Fruit fly (Drosophila melanogaster) whole organism, embryonic: ENCODE data around the gene Wdr33.

Source experiments
- Aef1 ChIP-seq: fragments of 200-800 bp; sonication (Bioruptor generic); IDR thresholded peaks from 3 replicates; pipeline ENCODE4 v1.3.6; 2022; ENCODE audit warnings: missing biosample characterization, missing genetic modification characterization
- Atf3 ChIP-seq: fragments of 200-800 bp; sonication (Bioruptor generic); optimal IDR thresholded peaks from 3 replicates; lab custom pipeline; 2016; ENCODE audit warnings: missing biosample characterization, missing genetic modification characterization
- B-H2 ChIP-seq: fragments of 200-800 bp; sonication (Bioruptor generic); optimal IDR thresholded peaks from 2 replicates; lab custom pipeline; 2018; ENCODE audit warnings: missing biosample characterization, mild to moderate bottlenecking, missing genetic modification characterization
- Blimp-1 ChIP-seq: fragments of 200-800 bp; sonication (Bioruptor generic); optimal IDR thresholded peaks from 3 replicates; lab custom pipeline; 2018; ENCODE audit warnings: missing biosample characterization, missing genetic modification characterization, mild to moderate bottlenecking, moderate library complexity, missing genetic modification reagents
- CG10267 ChIP-seq: fragments of 200-800 bp; sonication (Bioruptor generic); optimal IDR thresholded peaks from 2 replicates; lab custom pipeline; 2018; ENCODE audit warnings: missing biosample characterization, mild to moderate bottlenecking, missing genetic modification characterization, moderate library complexity
- CG13123 ChIP-seq: fragments of 200-800 bp; sonication (Bioruptor generic); optimal IDR thresholded peaks from 2 replicates; lab custom pipeline; 2016; ENCODE audit warnings: missing biosample characterization, missing genetic modification characterization
- CG1529 ChIP-seq: fragments of 200-800 bp; sonication (Bioruptor generic); optimal IDR thresholded peaks from 3 replicates; lab custom pipeline; 2018; ENCODE audit warnings: missing biosample characterization, missing genetic modification characterization
- CG16863 ChIP-seq: fragments of 200-800 bp; sonication (Bioruptor generic); optimal IDR thresholded peaks from 3 replicates; lab custom pipeline; 2016; ENCODE audit warnings: missing biosample characterization, missing genetic modification characterization
- CG17186 ChIP-seq: fragments of 200-800 bp; sonication (Bioruptor generic); optimal IDR thresholded peaks from 3 replicates; lab custom pipeline; 2017; ENCODE audit warnings: missing biosample characterization, missing genetic modification reagents, missing genetic modification characterization
- CG17359 ChIP-seq: fragments of 200-800 bp; sonication (Bioruptor generic); optimal IDR thresholded peaks from 3 replicates; lab custom pipeline; 2018; ENCODE audit warnings: missing biosample characterization, mild to moderate bottlenecking, missing genetic modification characterization, moderate library complexity
- CG17385 ChIP-seq: fragments of 200-800 bp; sonication (Bioruptor generic); optimal IDR thresholded peaks from 3 replicates; lab custom pipeline; 2018; ENCODE audit warnings: missing biosample characterization, mild to moderate bottlenecking, missing genetic modification characterization
- CG3163 ChIP-seq: fragments of 200-800 bp; sonication (Bioruptor generic); optimal IDR thresholded peaks from 3 replicates; lab custom pipeline; 2016; ENCODE audit warnings: missing biosample characterization, missing genetic modification characterization
- CG4360 ChIP-seq: fragments of 200-800 bp; sonication (Bioruptor generic); IDR thresholded peaks from 2 replicates; pipeline ENCODE4 v1.3.6; 2022; ENCODE audit warnings: missing biosample characterization, missing genetic modification characterization
- CG7271 ChIP-seq: fragments of 200-800 bp; sonication (Bioruptor generic); optimal IDR thresholded peaks from 2 replicates; lab custom pipeline; 2018; ENCODE audit warnings: missing biosample characterization, mild to moderate bottlenecking, missing genetic modification characterization, moderate library complexity
- CG7357 ChIP-seq: fragments of 200-800 bp; sonication (Bioruptor generic); IDR thresholded peaks from 3 replicates; pipeline ENCODE4 v1.3.6; 2022; ENCODE audit warnings: missing biosample characterization, missing genetic modification characterization
- CG8478 ChIP-seq: fragments of >200 bp; optimal IDR thresholded peaks from 2 replicates; lab custom pipeline; 2018
- Camta ChIP-seq: fragments of 200-800 bp; sonication (Bioruptor generic); optimal IDR thresholded peaks from 2 replicates; lab custom pipeline; 2016; ENCODE audit warnings: missing biosample characterization, missing genetic modification characterization
- Ets65A ChIP-seq: fragments of 200-800 bp; sonication (Bioruptor generic); peaks from one replicate; lab custom pipeline; 2016; ENCODE audit warnings: missing biosample characterization, missing genetic modification characterization
- HHEX ChIP-seq: fragments of 200-800 bp; sonication (Bioruptor generic); optimal IDR thresholded peaks from 3 replicates; lab custom pipeline; 2017; ENCODE audit warnings: missing biosample characterization, mild to moderate bottlenecking, missing genetic modification characterization, missing genetic modification reagents
- HLH3B ChIP-seq: fragments of 200-800 bp; sonication (Bioruptor generic); IDR thresholded peaks from 2 replicates; pipeline ENCODE4 v1.3.6; 2022; ENCODE audit warnings: missing biosample characterization, missing genetic modification characterization
- HmgD ChIP-seq: fragments of 200-800 bp; sonication (Bioruptor generic); optimal IDR thresholded peaks from 3 replicates; lab custom pipeline; 2016; ENCODE audit warnings: missing biosample characterization, missing genetic modification characterization
- Hmx ChIP-seq: fragments of 200-800 bp; sonication (Bioruptor generic); optimal IDR thresholded peaks from 2 replicates; lab custom pipeline; 2016; ENCODE audit warnings: missing biosample characterization, missing genetic modification characterization
- Hr78 ChIP-seq, 2 experiments: fragments of 200-800 bp in 1 of 2; fragments of >200 bp in 1 of 2; sonication (Bioruptor generic) in 1 of 2; optimal IDR thresholded peaks; 2 replicates each; lab custom pipeline; 2017 to 2019; ENCODE audit warnings: missing biosample characterization in 2 of 2, missing genetic modification characterization in 2 of 2, mild to moderate bottlenecking in 1 of 2, moderate library complexity in 1 of 2
- MTF-1 ChIP-seq: fragments of 200-800 bp; sonication (Bioruptor generic); optimal IDR thresholded peaks from 2 replicates; lab custom pipeline; 2018; ENCODE audit warnings: missing biosample characterization, mild to moderate bottlenecking, missing genetic modification characterization, borderline replicate concordance
- Mes4 ChIP-seq: fragments of 200-800 bp; sonication (Bioruptor generic); optimal IDR thresholded peaks from 2 replicates; lab custom pipeline; 2016; ENCODE audit warnings: missing biosample characterization, missing genetic modification characterization
- Ptx1 ChIP-seq: fragments of 200-800 bp; sonication (Bioruptor generic); IDR thresholded peaks from 2 replicates; pipeline ENCODE4 v1.3.6; 2022; ENCODE audit warnings: missing biosample characterization, missing genetic modification characterization
- Sin3A ChIP-seq: fragments of >200 bp; optimal IDR thresholded peaks from 2 replicates; lab custom pipeline; 2018
- Sry-δ ChIP-seq: fragments of 200-800 bp; sonication (Bioruptor generic); optimal IDR thresholded peaks from 2 replicates; lab custom pipeline; 2016; ENCODE audit warnings: missing biosample characterization, missing genetic modification characterization
- TFAM ChIP-seq: fragments of 200-800 bp; sonication (Bioruptor generic); optimal IDR thresholded peaks from 2 replicates; lab custom pipeline; 2017; ENCODE audit warnings: missing biosample characterization, missing genetic modification characterization, inconsistent platforms
- Usf ChIP-seq: fragments of 200-800 bp; sonication (Bioruptor generic); optimal IDR thresholded peaks from 2 replicates; lab custom pipeline; 2017; ENCODE audit warnings: missing genotype, missing biosample characterization, missing genetic modification characterization
- YL-1 ChIP-seq: fragments of 200-800 bp; sonication (Bioruptor generic); optimal IDR thresholded peaks from 3 replicates; lab custom pipeline; 2017; ENCODE audit warnings: missing biosample characterization, mild to moderate bottlenecking, missing genetic modification characterization
- ab ChIP-seq: fragments of 200-800 bp; sonication (Bioruptor generic); optimal IDR thresholded peaks from 2 replicates; lab custom pipeline; 2016; ENCODE audit warnings: missing biosample characterization, missing genetic modification characterization
- abd-A ChIP-seq: fragments of 200-800 bp; sonication (Bioruptor generic); optimal IDR thresholded peaks from 3 replicates; lab custom pipeline; 2019; ENCODE audit warnings: missing biosample characterization, mild to moderate bottlenecking, missing genetic modification characterization, moderate library complexity
- eyg ChIP-seq: fragments of 200-800 bp; sonication (Bioruptor generic); optimal IDR thresholded peaks from 3 replicates; lab custom pipeline; 2016; ENCODE audit warnings: missing biosample characterization, missing genetic modification characterization
- gcm ChIP-seq: fragments of 200-800 bp; sonication (Bioruptor generic); optimal IDR thresholded peaks from 2 replicates; lab custom pipeline; 2019; ENCODE audit warnings: missing biosample characterization, mild to moderate bottlenecking, missing genetic modification characterization, moderate library complexity
- gsb ChIP-seq: fragments of 200-800 bp; sonication (Bioruptor generic); IDR thresholded peaks from 2 replicates; pipeline ENCODE4 v1.3.6; 2022; ENCODE audit warnings: missing biosample characterization, missing genetic modification characterization
- gt ChIP-seq: fragments of 200-800 bp; sonication (Bioruptor generic); IDR thresholded peaks from 2 replicates; pipeline ENCODE4 v1.3.6; 2022; ENCODE audit warnings: missing biosample characterization, missing genetic modification characterization
- h ChIP-seq: fragments of >200 bp; optimal IDR thresholded peaks from 2 replicates; lab custom pipeline; 2017
- luna ChIP-seq: fragments of 200-800 bp; sonication (Bioruptor generic); optimal IDR thresholded peaks from 2 replicates; lab custom pipeline; 2016; ENCODE audit warnings: missing biosample characterization, missing genetic modification characterization
- nau ChIP-seq: fragments of 200-800 bp; sonication (Bioruptor generic); optimal IDR thresholded peaks from 3 replicates; lab custom pipeline; 2017; ENCODE audit warnings: missing biosample characterization, mild to moderate bottlenecking, missing genetic modification characterization, missing genetic modification reagents
- odd ChIP-seq: fragments of 200-800 bp; sonication (Bioruptor generic); optimal IDR thresholded peaks from 2 replicates; lab custom pipeline; 2017; ENCODE audit warnings: missing biosample characterization, mild to moderate bottlenecking, missing genetic modification characterization
- psq ChIP-seq: fragments of 200-800 bp; sonication (Bioruptor generic); optimal IDR thresholded peaks from 2 replicates; lab custom pipeline; 2017; ENCODE audit warnings: missing biosample characterization, missing genetic modification characterization
- pzg ChIP-seq: fragments of 200-800 bp; sonication (Bioruptor generic); optimal IDR thresholded peaks from 3 replicates; lab custom pipeline; 2018; ENCODE audit warnings: missing biosample characterization, mild to moderate bottlenecking, missing genetic modification characterization, moderate library complexity
- row ChIP-seq: fragments of 200-800 bp; sonication (Bioruptor generic); IDR thresholded peaks from 3 replicates; pipeline ENCODE4 v1.3.6; 2022; ENCODE audit warnings: missing biosample characterization, missing genetic modification characterization
- schlank ChIP-seq: fragments of 200-800 bp; sonication (Bioruptor generic); optimal IDR thresholded peaks from 2 replicates; lab custom pipeline; 2018; ENCODE audit warnings: missing biosample characterization, mild to moderate bottlenecking, missing genetic modification characterization
- sd ChIP-seq: fragments of 200-800 bp; sonication (Bioruptor generic); optimal IDR thresholded peaks from 3 replicates; lab custom pipeline; 2018; ENCODE audit warnings: missing biosample characterization, mild to moderate bottlenecking, missing genetic modification characterization, moderate library complexity
- sens-2 ChIP-seq: fragments of 200-800 bp; sonication (Bioruptor generic); IDR thresholded peaks from 2 replicates; pipeline ENCODE4 v1.3.6; 2022; ENCODE audit warnings: missing biosample characterization, missing genetic modification characterization
- tup ChIP-seq: fragments of 200-800 bp; sonication (Bioruptor generic); optimal IDR thresholded peaks from 2 replicates; lab custom pipeline; 2016; ENCODE audit warnings: missing biosample characterization, mild to moderate bottlenecking, missing genetic modification characterization, moderate library complexity
- vnd ChIP-seq: fragments of 200-800 bp; sonication (Bioruptor generic); IDR thresholded peaks from 3 replicates; pipeline ENCODE4 v1.3.6; 2022; ENCODE audit warnings: missing biosample characterization, missing genetic modification characterization; ENCODE audit not compliant: partially characterized antibody
- wor ChIP-seq: fragments of 200-800 bp; sonication (Bioruptor generic); IDR thresholded peaks from 2 replicates; pipeline ENCODE4 v1.3.6; 2022; ENCODE audit warnings: missing biosample characterization, missing genetic modification characterization

Gene Wdr33

DNA sequence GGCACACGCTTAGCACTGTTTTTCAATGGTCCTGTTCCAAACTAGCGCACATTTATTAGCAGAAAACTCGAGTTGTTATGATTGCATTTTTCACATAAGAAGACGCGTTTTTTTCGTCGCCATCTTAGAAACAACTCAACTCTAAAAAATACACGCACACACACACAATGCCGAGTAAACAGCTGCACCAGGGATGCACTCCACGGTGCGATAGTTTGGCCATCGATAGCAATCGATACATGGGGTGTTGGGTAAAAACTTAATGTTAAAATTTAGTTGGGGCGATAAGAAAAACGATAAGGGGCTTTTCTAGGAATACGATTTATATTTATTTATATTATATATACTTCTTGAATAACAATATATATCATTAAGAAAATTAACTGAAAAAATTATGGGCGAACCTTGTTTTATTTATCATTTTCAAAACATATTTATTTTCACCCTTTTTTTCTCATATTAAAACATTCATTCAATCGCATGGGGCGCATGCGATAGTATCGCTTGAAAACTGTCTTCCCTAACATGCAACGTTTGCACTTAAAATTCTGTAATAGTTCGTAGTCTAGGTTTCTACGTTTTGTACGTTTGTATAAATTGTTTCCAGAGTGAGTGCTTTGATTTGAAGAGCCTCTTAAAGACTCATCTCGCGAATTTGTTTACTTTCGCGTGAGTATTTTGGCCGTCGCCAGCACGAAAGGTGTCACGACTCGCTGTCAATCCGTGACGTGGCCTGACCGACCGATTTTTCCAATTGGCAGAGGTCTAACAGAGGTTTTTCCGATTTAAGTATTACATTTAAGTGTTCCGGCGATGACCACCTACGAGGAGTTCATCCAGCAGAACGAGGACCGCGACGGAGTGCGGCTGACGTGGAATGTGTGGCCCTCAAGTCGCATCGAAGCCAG lies 11.6 kb upstream of the Wdr33 start, which contains the start of the genes MTA1-like and Sec23:
TSS of gene MTA1-like (minus strand) at position 170 of the 908 bp plus-strand sequence.
TSS of gene Sec23 (plus strand) at position 497 of the 908 bp plus-strand sequence.
- TF ChIP-seq Blimp-1 (GFP tag; lab: Kevin White, UChicago) (no peak), sens-2 (GFP tag; lab: Robert Waterston, UW) (no peak), Ets65A (peak; percentile 93), MTF-1 (GFP tag; lab: Kevin White, UChicago) (no peak), HmgD (peak; percentile 14), CG17359 (peak; percentile 16), HHEX (GFP tag; lab: Kevin White, UChicago) (no peak), nau (GFP tag; lab: Kevin White, UChicago) (no peak), Hr78 (GFP tag; optimal IDR thresholded peaks at IDR 0.05; lab: Kevin White, UChicago) (no peak), Sin3A (lab: Kevin White, UChicago) (peak; percentile 56), YL-1 (GFP tag; lab: Kevin White, UChicago) (peak; percentile 80), schlank (tag; lab: Kevin White, UChicago) (no peak), gt (GFP tag; lab: Robert Waterston, UW) (no peak), CG16863 (GFP tag; lab: Kevin White, UChicago) (no peak), CG8478 (lab: Kevin White, UChicago) (no peak), vnd (GFP tag; lab: Robert Waterston, UW) (peak; percentile 95), luna (GFP tag; lab: Kevin White, UChicago) (no peak), pzg (GFP tag; lab: Kevin White, UChicago) (peak; percentile 66), CG4360 (GFP tag; lab: Robert Waterston, UW) (no peak), Ptx1 (GFP tag; lab: Robert Waterston, UW) (peak; percentile 32; the same call in 1 of the 2 replicates), CG1529 (peak; percentile 14), CG7271 (no peak), Aef1 (GFP tag; lab: Robert Waterston, UW) (no peak; the same call in 2 of the 3 replicates), h (lab: Kevin White, UChicago) (no peak), Usf (GFP tag; lab: Kevin White, UChicago) (peak; percentile 6), Sry-δ (GFP tag; lab: Kevin White, UChicago) (peak; percentile 85), HLH3B (GFP tag; lab: Robert Waterston, UW) (peak; percentile 35; the same call in 1 of the 2 replicates), B-H2 (no peak), CG17186 (peak; percentile 59), CG10267 (tag; lab: Kevin White, UChicago) (peak; percentile 80), tup (GFP tag; lab: Kevin White, UChicago) (peak; percentile 51), odd (GFP tag; lab: Kevin White, UChicago) (no peak), CG13123 (GFP tag; lab: Kevin White, UChicago) (peak; percentile 12), Mes4 (no peak), Atf3 (no peak), gsb (GFP tag; lab: Robert Waterston, UW) (no peak), CG7357 (GFP tag; lab: Robert Waterston, UW) (no peak), sd (peak; percentile 42), row (GFP tag; lab: Robert Waterston, UW) (peak; percentile 91), TFAM (no peak), eyg (no peak), psq (no peak), gcm (no peak), Camta (GFP tag; lab: Kevin White, UChicago) (no peak), CG17385 (GFP tag; lab: Kevin White, UChicago) (peak; percentile 29), wor (GFP tag; lab: Robert Waterston, UW) (no peak), CG3163 (no peak), abd-A (tag; lab: Kevin White, UChicago) (no peak), Hmx (GFP tag; lab: Kevin White, UChicago) (no peak), ab (GFP tag; lab: Kevin White, UChicago) (no peak)
